Worm (Caenorhabditis elegans) whole organism, L4/young adult: ENCODE results near the gene R05F9.7.
"Not testable (repeated sequence)": the region's sequence is repeated elsewhere in the genome, so short reads cannot be mapped to it uniquely, and the experiment has no call there.

ENCODE experiments used
- W03F9.2 ChIP-seq: fragments of 150-350 bp; optimal IDR thresholded peaks from 2 replicates; lab custom pipeline; 2014; ENCODE audit warnings: missing biosample characterization, missing genetic modification characterization
- dao-5 ChIP-seq: sonication (generic microtip); optimal IDR thresholded peaks from 2 replicates; lab custom pipeline; 2016; ENCODE audit warnings: missing genotype, missing genetic modification characterization, moderate library complexity, missing compliant biosample characterization
- him-1 ChIP-seq: sonication (generic microtip); optimal IDR thresholded peaks from 2 replicates; lab custom pipeline; 2016; ENCODE audit warnings: missing genotype, missing genetic modification reagents, missing genetic modification characterization, missing compliant biosample characterization

Gene R05F9.7

DNA sequence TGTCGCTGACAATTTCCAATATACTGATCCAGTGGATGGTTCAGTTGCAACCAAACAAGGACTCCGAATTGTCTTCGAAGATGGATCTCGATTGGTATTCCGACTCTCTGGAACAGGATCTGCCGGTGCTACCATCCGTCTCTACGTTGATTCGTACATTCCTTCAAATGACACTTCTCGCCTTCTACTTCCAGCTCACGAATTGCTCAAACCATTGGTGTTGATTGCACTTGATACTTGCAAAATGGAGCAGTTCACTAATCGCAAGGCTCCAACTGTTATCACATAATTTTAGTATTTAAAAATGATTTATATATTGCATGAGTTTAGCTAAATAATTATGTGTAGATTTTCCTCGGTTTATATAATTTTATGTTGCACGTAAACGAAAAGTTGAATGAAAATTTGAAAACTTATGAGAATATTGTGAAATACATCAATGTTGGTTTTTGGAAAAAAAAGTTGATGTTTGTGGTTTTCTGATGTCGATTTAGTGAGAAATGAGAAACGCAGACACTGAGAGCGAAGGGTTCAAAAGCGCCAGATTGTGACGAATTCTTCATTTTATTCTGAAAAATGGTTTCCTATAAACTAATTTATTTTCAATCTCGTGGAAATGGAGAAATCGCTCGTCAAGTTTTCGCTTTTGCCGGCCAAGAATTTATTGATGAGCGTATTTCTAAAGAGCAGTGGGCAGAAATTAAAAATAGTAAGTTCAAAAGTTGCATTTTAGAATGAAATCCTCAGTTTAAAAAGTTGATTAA, 5.1 kb downstream of the R05F9.7 start, which contains the start of gene gst-9:
gst-9 (plus strand) TSS at position 574 of the 764 bp plus-strand sequence.
- no peak for TF ChIP-seq W03F9.2 (tag; lab: Kevin White, UChicago)
- TF ChIP-seq him-1, result no peak
- TF ChIP-seq dao-5 (tag; lab: Kevin White, UChicago), result no peak

DNA sequence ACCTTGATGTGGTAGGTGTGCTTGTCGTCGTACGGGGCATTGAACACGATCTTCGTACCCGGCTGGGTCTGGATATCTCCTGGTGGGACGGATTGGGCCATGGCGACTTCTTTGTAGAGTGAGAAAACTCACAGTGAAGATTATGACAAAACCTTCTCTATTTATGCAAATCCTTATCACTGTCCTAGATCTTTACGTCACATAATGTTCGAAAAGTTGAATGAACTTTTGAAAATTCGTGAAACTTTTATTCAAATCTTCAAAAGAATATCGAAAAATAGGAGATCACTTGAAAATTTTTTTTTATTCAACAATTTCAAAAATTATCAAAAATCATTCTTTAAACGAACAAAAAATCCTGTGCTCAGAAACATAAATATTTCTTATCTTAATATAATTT, 6.5 kb downstream of the R05F9.7 start, which contains the start of gene msp-33:
msp-33 (minus strand) TSS at position 101 of the 400 bp plus-strand sequence.
- TF ChIP-seq W03F9.2 (tag; lab: Kevin White, UChicago) (no peak), dao-5 (tag; lab: Kevin White, UChicago) (no peak), him-1 (no peak)

DNA sequence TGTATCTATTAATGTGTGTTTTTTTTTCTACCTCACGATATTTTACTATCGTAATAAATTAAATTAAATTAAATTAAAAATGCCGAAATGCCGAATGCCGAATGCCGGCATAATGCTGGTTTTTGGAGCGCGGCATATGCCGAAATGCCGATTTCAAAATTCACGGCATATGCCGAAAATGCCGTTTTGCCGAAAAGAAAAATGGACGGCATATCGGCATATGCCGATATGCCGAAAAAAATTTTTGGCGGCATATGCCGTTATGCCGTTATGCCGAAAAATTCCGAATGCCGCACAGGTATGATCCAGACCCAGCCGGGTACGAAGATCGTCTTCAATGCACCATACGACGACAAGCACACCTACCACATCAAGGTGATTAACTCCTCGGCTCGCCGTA, 12.5 kb downstream of the R05F9.7 start, which contains the start of gene msp-32:
msp-32 (plus strand) TSS at position 301 of the 400 bp plus-strand sequence.
- TF ChIP-seq him-1; dao-5 (tag; lab: Kevin White, UChicago); W03F9.2 (tag; lab: Kevin White, UChicago): not testable (repeated sequence)

DNA sequence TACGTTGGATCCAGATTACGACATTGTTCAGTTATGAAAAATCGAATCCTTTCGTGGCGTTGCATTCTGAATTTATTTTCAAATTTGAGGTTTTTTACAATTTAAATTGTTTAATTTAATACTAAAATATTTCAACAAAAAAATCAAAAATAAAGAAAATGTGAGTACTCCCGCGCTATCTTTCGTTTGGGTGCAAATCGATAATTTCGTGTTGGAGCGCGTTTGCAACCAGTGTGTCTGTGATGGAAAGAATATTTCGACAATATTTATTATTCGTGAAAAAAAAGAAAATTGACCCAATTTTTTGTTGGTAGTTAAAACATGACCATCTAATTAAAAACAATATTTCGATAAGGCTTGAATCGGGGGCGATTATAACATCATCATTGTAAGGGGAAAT, 16.0 kb downstream of the R05F9.7 start, which contains the start of gene R05F9.9:
R05F9.9 (minus strand) TSS at position 66 of the 400 bp plus-strand sequence.
- TF ChIP-seq dao-5 (tag; lab: Kevin White, UChicago) (no peak), him-1 (no peak), W03F9.2 (tag; lab: Kevin White, UChicago) (no peak)

DNA sequence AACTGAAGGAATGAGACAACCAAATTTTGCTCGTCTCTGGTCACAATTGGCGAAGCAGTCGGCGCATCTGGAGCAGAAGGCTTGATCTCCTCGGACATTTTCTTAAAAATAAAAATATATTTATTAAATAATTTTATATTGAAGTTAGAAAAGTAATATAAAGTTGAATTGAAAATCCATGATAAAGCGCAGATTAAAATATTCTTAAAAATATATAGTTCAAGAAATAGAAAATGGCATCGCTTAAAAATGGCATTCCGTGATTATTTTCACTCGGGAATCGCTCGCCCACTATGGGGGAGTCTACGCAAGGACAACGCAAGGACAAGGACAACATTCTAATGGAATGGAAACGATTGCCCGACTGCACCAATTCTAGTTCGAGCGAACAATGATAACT, 17.6 kb downstream of the R05F9.7 start, which contains the start of gene sgt-1:
sgt-1 (minus strand) TSS at position 101 of the 400 bp plus-strand sequence.
- TF ChIP-seq dao-5 (tag; lab: Kevin White, UChicago); him-1; W03F9.2 (tag; lab: Kevin White, UChicago): not testable (repeated sequence)

DNA sequence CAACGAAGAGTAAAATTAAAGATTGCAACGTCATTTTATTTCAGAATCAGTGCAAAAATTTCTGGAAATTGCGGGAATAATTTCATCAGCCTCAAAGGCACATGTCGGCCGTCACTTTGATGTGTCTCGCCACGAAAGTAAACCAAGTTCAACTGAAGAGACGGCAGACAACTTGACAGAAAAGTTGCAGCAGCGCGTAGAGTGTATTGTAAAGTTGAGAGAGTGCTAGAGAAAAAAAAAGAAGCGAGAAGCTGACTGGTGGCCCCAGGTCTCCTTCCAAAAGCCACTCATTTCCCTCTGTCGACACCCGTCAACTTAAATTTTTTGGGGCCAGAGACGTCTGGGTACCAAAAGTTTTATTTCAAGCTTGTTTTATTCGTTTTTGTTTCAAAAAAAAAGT, 18.2 kb downstream of the R05F9.7 start:
- TF ChIP-seq him-1 (no peak), W03F9.2 (tag; lab: Kevin White, UChicago) (peak; percentile 88), dao-5 (tag; lab: Kevin White, UChicago) (no peak)

DNA sequence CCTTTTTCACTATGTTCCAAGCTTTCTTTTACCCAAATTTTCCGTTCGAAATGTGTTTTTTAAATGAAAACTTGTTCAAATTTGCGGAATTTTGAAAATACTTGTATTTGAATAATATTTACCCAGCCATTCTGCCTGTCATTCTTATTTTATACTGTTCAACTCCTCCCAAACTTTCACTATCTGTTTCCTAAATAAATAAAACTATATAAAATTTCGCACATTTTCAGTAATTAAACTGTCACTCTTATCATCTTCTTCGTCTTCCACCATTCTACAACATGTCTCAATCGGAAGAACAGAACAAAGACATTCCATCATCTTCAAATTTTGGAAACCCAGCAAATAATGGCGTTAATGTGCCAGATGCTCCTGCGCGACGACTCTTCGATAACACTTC, 18.7 kb downstream of the R05F9.7 start, which contains the start of gene btbd-10:
btbd-10 (plus strand) TSS at position 231 of the 400 bp plus-strand sequence.
- TF ChIP-seq him-1 (no peak), W03F9.2 (tag; lab: Kevin White, UChicago) (no peak), dao-5 (tag; lab: Kevin White, UChicago) (no peak)

DNA sequence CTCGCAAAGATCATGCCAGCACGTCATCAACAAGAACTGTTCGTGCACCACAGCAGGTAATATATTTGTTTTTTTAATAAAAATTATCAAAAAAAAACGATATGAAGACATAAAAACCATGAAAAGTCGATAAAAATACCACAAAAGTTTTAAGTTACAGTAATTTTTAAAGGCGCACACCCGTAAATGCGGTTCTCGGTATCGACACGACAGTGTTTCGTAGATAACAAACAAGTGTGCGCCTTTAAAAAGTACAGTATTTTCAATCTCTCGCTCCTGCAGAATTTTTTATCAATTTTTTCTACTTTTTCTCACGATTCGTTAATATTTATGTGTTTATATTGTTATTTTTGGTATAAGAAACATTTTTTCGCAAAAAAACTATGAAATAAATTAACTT, 19.3 kb downstream of the R05F9.7 start:
- no peak for TF ChIP-seq him-1
- TF ChIP-seq W03F9.2 (tag; lab: Kevin White, UChicago), result no peak
- no peak for TF ChIP-seq dao-5 (tag; lab: Kevin White, UChicago)

DNA sequence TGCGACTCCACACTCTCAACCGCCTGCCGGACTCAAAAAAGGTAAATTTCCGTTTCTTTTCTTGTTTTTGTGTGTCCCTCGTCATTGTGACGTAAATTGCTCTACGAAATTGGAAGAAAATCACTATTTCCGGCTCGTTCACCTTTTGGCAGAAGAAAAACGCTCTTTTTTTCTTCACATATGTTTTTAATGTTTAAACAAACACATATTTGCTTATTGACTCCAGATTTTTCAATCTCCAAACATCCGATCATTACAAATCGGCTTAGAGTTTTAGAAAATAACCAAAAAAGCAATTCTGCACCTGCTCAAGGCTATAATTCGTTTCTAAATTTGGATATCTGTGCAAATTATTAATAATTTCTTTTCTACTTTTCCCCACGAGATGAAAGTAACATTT, 19.8 kb downstream of the R05F9.7 start:
- TF ChIP-seq W03F9.2 (tag; lab: Kevin White, UChicago), result no peak
- TF ChIP-seq dao-5 (tag; lab: Kevin White, UChicago), result no peak
- no peak for TF ChIP-seq him-1

DNA sequence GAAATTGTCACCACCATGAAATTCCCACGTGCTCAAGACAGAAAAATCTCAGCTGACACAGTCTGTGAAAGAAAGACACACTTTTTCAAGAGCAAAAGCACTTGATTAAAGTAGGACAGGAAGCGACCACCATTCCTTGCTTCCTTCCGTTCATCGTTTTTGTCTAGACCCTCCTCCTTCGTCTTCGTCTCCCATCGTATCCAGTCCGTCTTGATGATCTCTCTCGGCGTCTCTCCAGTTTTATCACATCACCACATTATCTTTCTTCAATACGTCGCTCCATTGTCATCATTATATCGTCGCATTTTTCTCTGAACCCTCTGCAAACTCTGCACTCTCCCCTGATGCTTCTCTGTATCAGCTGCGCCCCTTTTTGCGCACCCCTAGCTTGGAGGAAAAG, 22.1 kb downstream of the R05F9.7 start:
- TF ChIP-seq dao-5 (tag; lab: Kevin White, UChicago), result no peak

DNA sequence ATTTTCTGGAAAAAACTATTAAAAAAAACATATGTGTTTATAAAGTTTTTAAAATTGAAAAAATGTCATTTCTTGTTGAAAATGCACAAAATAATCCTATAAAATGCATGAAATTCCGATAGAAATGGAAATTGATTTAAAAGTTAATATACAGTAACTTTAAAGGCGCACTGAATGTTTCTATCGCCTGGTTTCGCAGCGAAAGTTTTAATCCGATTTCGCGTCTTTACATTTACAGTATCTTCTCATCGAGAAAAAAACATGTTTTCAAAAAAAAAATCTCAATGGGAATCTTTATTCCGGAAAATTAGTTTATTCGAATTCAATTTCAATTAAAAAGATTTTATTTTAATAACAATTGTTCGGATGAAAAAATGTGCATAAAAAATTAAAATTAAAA, 28.1 kb downstream of the R05F9.7 start, which contains the start of gene R05F9.11:
R05F9.11 (minus strand) TSS at position 5 of the 400 bp plus-strand sequence.
- TF ChIP-seq him-1 (no peak), dao-5 (tag; lab: Kevin White, UChicago) (no peak), W03F9.2 (tag; lab: Kevin White, UChicago) (no peak)

DNA sequence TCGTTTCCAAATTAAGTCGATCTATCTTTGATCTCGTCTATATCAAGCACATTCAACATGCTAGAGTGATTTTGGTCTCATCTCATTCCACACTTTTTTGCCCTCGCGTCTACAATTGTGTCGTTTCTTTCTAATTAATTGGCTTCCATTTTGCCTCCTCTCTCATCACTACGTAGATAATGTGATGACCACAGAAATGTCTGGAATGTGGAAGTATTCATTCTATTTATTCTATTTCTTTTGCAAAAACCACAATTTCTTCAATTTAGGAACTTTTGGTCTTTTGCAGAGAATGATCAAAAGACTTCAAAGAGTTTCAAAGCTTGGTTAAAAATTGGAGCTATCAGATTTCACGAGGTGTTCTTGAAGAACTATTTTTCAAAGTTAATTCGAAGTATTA, 29.5 kb downstream of the R05F9.7 start:
- no peak for TF ChIP-seq him-1
- TF ChIP-seq W03F9.2 (tag; lab: Kevin White, UChicago), result no peak
- no peak for TF ChIP-seq dao-5 (tag; lab: Kevin White, UChicago)

DNA sequence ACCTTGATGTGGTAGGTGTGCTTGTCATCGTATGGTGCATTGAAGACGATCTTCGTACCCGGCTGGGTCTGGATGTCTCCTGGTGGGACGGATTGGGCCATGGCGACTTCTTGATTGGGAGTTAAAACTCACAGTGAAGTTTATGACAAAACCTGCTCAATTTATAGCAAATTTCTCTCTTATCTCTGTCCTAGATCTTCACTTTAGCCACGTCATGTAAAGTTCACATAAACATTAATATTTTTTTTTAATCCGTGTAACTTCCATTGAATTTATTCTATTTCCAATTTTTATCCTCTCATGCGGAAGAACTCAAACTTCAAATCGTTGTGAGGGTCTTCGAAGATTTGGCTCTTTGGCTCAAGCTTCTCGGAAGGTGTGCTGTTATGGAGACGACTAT, 30.4 kb downstream of the R05F9.7 start, which contains the start of gene msp-31:
msp-31 (minus strand) TSS at position 101 of the 400 bp plus-strand sequence.
- TF ChIP-seq dao-5 (tag; lab: Kevin White, UChicago); W03F9.2 (tag; lab: Kevin White, UChicago); him-1: not testable (repeated sequence)

DNA sequence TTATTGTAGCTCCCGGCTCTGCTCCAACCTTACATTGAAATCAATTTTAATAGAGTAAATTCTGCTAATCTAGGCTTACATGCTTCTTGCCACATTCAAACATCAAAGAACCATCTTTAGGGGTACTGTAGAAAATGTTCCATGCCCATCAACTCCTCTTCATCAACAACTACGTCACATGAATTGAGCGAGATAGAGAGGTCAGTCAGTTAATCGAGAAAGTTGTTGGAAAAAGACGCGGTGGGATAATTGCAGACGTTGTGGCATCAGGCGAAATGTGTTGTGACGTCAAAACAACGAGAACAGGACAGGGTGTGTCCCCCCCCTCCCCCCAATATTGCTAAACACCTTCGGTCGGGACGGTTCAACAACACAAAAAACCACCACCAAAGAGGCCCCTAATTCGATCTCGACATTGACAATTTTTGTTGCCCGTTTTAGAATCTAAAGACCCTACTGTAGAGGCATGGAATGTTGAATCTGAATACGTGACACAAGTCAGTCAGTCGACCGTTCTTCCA, 32.5 kb downstream of the R05F9.7 start:
- TF ChIP-seq W03F9.2 (tag; lab: Kevin White, UChicago) (no peak), dao-5 (tag; lab: Kevin White, UChicago) (no peak), him-1 (no peak)
